Worm (Caenorhabditis elegans) whole organism, late embryonic: ENCODE data around the gene msp-3.
A peak's percentile ranks its signal among the peaks of the same experiment; 100 is the strongest.

Source experiments
- C08G9.2 ChIP-seq: sonication (generic microtip); optimal IDR thresholded peaks from 2 replicates; lab custom pipeline; 2016; ENCODE audit warnings: mild to moderate bottlenecking, missing genetic modification characterization, moderate library complexity, missing compliant biosample characterization
- F13H6.1 ChIP-seq: sonication (generic microtip); optimal IDR thresholded peaks from 2 replicates; lab custom pipeline; 2016; ENCODE audit warnings: missing genetic modification characterization, missing compliant biosample characterization
- K02D7.2 ChIP-seq: sonication (generic microtip); optimal IDR thresholded peaks from 2 replicates; lab custom pipeline; 2017; ENCODE audit warnings: mild to moderate bottlenecking, missing genetic modification characterization, missing compliant biosample characterization
- K09A11.1 ChIP-seq: sonication (generic microtip); optimal IDR thresholded peaks from 2 replicates; lab custom pipeline; 2017; ENCODE audit warnings: antibody characterized with exemption, mild to moderate bottlenecking, missing genetic modification characterization, missing compliant biosample characterization; ENCODE audit not compliant: insufficient read depth
- T23F11.4 ChIP-seq: fragments of 200-800 bp; sonication (Bioruptor generic); optimal IDR thresholded peaks from 2 replicates; lab custom pipeline; 2018; ENCODE audit warnings: mild to moderate bottlenecking, missing genetic modification characterization, missing compliant biosample characterization
- Y22D7AL.16 ChIP-seq: sonication (generic microtip); optimal IDR thresholded peaks from 2 replicates; lab custom pipeline; 2016; ENCODE audit warnings: missing genetic modification characterization, missing compliant biosample characterization
- ahr-1 ChIP-seq: sonication (generic microtip); optimal IDR thresholded peaks from 2 replicates; lab custom pipeline; 2016; ENCODE audit warnings: missing genetic modification characterization, missing compliant biosample characterization
- ama-1 ChIP-seq: fragments of 150-350 bp; optimal IDR thresholded peaks from 2 replicates; lab custom pipeline; 2014
- ceh-14 ChIP-seq: sonication (generic microtip); optimal IDR thresholded peaks from 2 replicates; lab custom pipeline; 2016; ENCODE audit warnings: missing genotype, missing genetic modification characterization, missing compliant biosample characterization
- ceh-18 ChIP-seq: sonication (generic microtip); optimal IDR thresholded peaks from 2 replicates; lab custom pipeline; 2016; ENCODE audit warnings: missing genetic modification characterization, missing compliant biosample characterization
- ceh-19 ChIP-seq: fragments of 200-800 bp; sonication (Bioruptor generic); optimal IDR thresholded peaks from 2 replicates; lab custom pipeline; 2018; ENCODE audit warnings: mild to moderate bottlenecking, missing genetic modification characterization, missing compliant biosample characterization
- ceh-2 ChIP-seq: sonication (generic microtip); optimal IDR thresholded peaks from 2 replicates; lab custom pipeline; 2016; ENCODE audit warnings: missing genotype, missing genetic modification characterization, missing compliant biosample characterization
- ceh-24 ChIP-seq: sonication (generic microtip); optimal IDR thresholded peaks from 2 replicates; lab custom pipeline; 2016; ENCODE audit warnings: mild to moderate bottlenecking, missing genetic modification characterization, missing compliant biosample characterization
- ceh-31 ChIP-seq: sonication (generic microtip); optimal IDR thresholded peaks from 2 replicates; lab custom pipeline; 2016; ENCODE audit warnings: missing genetic modification characterization, missing compliant biosample characterization
- ceh-34 ChIP-seq: sonication (generic microtip); optimal IDR thresholded peaks from 2 replicates; lab custom pipeline; 2016; ENCODE audit warnings: mild to moderate bottlenecking, missing genetic modification characterization, missing compliant biosample characterization
- ceh-45 ChIP-seq: fragments of 200-800 bp; sonication (Bioruptor generic); IDR thresholded peaks from 2 replicates; pipeline ENCODE4 v1.3.6; 2022; ENCODE audit warnings: missing genetic modification reagents, missing genetic modification characterization, missing compliant biosample characterization
- ceh-48 ChIP-seq: sonication (generic microtip); optimal IDR thresholded peaks from 2 replicates; lab custom pipeline; 2016; ENCODE audit warnings: missing genetic modification characterization, inconsistent platforms, missing compliant biosample characterization
- ceh-6 ChIP-seq: fragments of 200-800 bp; sonication (Bioruptor generic); optimal IDR thresholded peaks from 2 replicates; lab custom pipeline; 2018; ENCODE audit warnings: mild to moderate bottlenecking, missing genetic modification characterization, missing compliant biosample characterization
- ceh-9 ChIP-seq: sonication (generic microtip); optimal IDR thresholded peaks from 2 replicates; lab custom pipeline; 2016; ENCODE audit warnings: mild to moderate bottlenecking, missing genetic modification characterization, inconsistent platforms, missing compliant biosample characterization
- dmd-4 ChIP-seq: sonication (generic microtip); optimal IDR thresholded peaks from 2 replicates; lab custom pipeline; 2016; ENCODE audit warnings: borderline replicate concordance, missing genetic modification characterization, missing compliant biosample characterization
- dve-1 ChIP-seq: sonication (generic microtip); optimal IDR thresholded peaks from 2 replicates; lab custom pipeline; 2017; ENCODE audit warnings: antibody characterized with exemption, mild to moderate bottlenecking, missing genetic modification characterization, missing compliant biosample characterization
- elt-2 ChIP-seq: sonication (generic microtip); optimal IDR thresholded peaks from 2 replicates; lab custom pipeline; 2016; ENCODE audit warnings: missing genetic modification reagents, missing genetic modification characterization, missing compliant biosample characterization
- eyg-1 ChIP-seq: sonication (generic microtip); optimal IDR thresholded peaks from 2 replicates; lab custom pipeline; 2016; ENCODE audit warnings: missing genotype, missing genetic modification characterization, missing compliant biosample characterization
- fax-1 ChIP-seq: sonication (generic microtip); optimal IDR thresholded peaks from 2 replicates; lab custom pipeline; 2016; ENCODE audit warnings: missing genotype, missing genetic modification characterization, missing compliant biosample characterization
- fkh-10 ChIP-seq: fragments of 150-350 bp; optimal IDR thresholded peaks from 2 replicates; lab custom pipeline; 2014; ENCODE audit warnings: missing biosample characterization, missing genetic modification reagents, missing genetic modification characterization
- fkh-6 ChIP-seq: sonication (generic microtip); optimal IDR thresholded peaks from 2 replicates; lab custom pipeline; 2016; ENCODE audit warnings: missing genetic modification characterization, missing compliant biosample characterization
- gmeb-2 ChIP-seq: sonication (generic microtip); optimal IDR thresholded peaks from 2 replicates; lab custom pipeline; 2016; ENCODE audit warnings: missing genetic modification characterization, inconsistent platforms, missing compliant biosample characterization
- hlh-13 ChIP-seq: fragments of 200-800 bp; sonication (Bioruptor generic); optimal IDR thresholded peaks from 2 replicates; lab custom pipeline; 2018; ENCODE audit warnings: mild to moderate bottlenecking, missing genetic modification characterization, missing compliant biosample characterization
- hlh-15 ChIP-seq: sonication (generic microtip); optimal IDR thresholded peaks from 2 replicates; lab custom pipeline; 2016; ENCODE audit warnings: missing genetic modification characterization, missing compliant biosample characterization
- hlh-30 ChIP-seq: sonication (generic microtip); optimal IDR thresholded peaks from 2 replicates; lab custom pipeline; 2017; ENCODE audit warnings: antibody characterized with exemption, missing genetic modification characterization, missing compliant biosample characterization; ENCODE audit not compliant: insufficient read depth
- hlh-6 ChIP-seq: sonication (generic microtip); optimal IDR thresholded peaks from 2 replicates; lab custom pipeline; 2016; ENCODE audit warnings: missing genotype, missing genetic modification characterization, missing compliant biosample characterization
- hlh-8 ChIP-seq: sonication (generic microtip); optimal IDR thresholded peaks from 2 replicates; lab custom pipeline; 2016; ENCODE audit warnings: missing genotype, missing genetic modification characterization, missing compliant biosample characterization
- lim-6 ChIP-seq: sonication (generic microtip); optimal IDR thresholded peaks from 2 replicates; lab custom pipeline; 2016; ENCODE audit warnings: missing genetic modification characterization, missing compliant biosample characterization
- lin-11 ChIP-seq: fragments of 200-800 bp; sonication (Bioruptor generic); optimal IDR thresholded peaks from 2 replicates; lab custom pipeline; 2018; ENCODE audit warnings: mild to moderate bottlenecking, missing genetic modification characterization, missing compliant biosample characterization
- madf-2 ChIP-seq: sonication (generic microtip); optimal IDR thresholded peaks from 2 replicates; lab custom pipeline; 2017; ENCODE audit warnings: missing genetic modification characterization, missing compliant biosample characterization
- mec-3 ChIP-seq: sonication (generic microtip); optimal IDR thresholded peaks from 2 replicates; lab custom pipeline; 2016; ENCODE audit warnings: borderline replicate concordance, missing genetic modification characterization, missing compliant biosample characterization
- nfya-1 ChIP-seq: sonication (generic microtip); optimal IDR thresholded peaks from 2 replicates; lab custom pipeline; 2017; ENCODE audit warnings: missing genetic modification characterization, mild to moderate bottlenecking, missing compliant biosample characterization, antibody characterized with exemption, moderate library complexity
- nhr-11 ChIP-seq: fragments of 150-350 bp; optimal IDR thresholded peaks from 2 replicates; lab custom pipeline; 2014; ENCODE audit warnings: missing biosample characterization, missing genetic modification characterization
- pat-9 ChIP-seq: fragments of 200-800 bp; sonication (Bioruptor generic); optimal IDR thresholded peaks from 2 replicates; lab custom pipeline; 2018; ENCODE audit warnings: mild to moderate bottlenecking, missing genetic modification characterization, moderate library complexity, missing compliant biosample characterization
- pax-1 ChIP-seq: fragments of 150-350 bp; optimal IDR thresholded peaks from 2 replicates; lab custom pipeline; 2014; ENCODE audit warnings: missing biosample characterization, missing genetic modification characterization
- pqm-1 ChIP-seq: sonication (generic microtip); optimal IDR thresholded peaks from 2 replicates; lab custom pipeline; 2016; ENCODE audit warnings: missing genetic modification characterization, missing compliant biosample characterization
- ref-2 ChIP-seq: sonication (generic microtip); optimal IDR thresholded peaks from 2 replicates; lab custom pipeline; 2016; ENCODE audit warnings: missing genetic modification characterization, missing compliant biosample characterization
- rnt-1 ChIP-seq: sonication (generic microtip); optimal IDR thresholded peaks from 2 replicates; lab custom pipeline; 2016; ENCODE audit warnings: missing genetic modification characterization, missing compliant biosample characterization
- sdc-2 ChIP-seq: sonication (generic microtip); optimal IDR thresholded peaks from 2 replicates; lab custom pipeline; 2016; ENCODE audit warnings: missing genotype, missing genetic modification characterization, missing compliant biosample characterization
- sox-4 ChIP-seq: sonication (generic microtip); optimal IDR thresholded peaks from 2 replicates; lab custom pipeline; 2017; ENCODE audit warnings: mild to moderate bottlenecking, missing genetic modification characterization, inconsistent platforms, missing compliant biosample characterization
- tbx-7 ChIP-seq: sonication (generic microtip); optimal IDR thresholded peaks from 2 replicates; lab custom pipeline; 2016; ENCODE audit warnings: missing genotype, missing genetic modification characterization, missing compliant biosample characterization
- ttx-3 ChIP-seq: sonication (generic microtip); optimal IDR thresholded peaks from 2 replicates; lab custom pipeline; 2016; ENCODE audit warnings: missing genetic modification reagents, missing genetic modification characterization, missing compliant biosample characterization
- unc-3 ChIP-seq, 2 experiments: fragments of 200-800 bp in 1 of 2; sonication (Bioruptor generic) in 1 of 2; sonication (generic microtip) in 1 of 2; conservative IDR thresholded peaks in 1 of 2; optimal IDR thresholded peaks in 1 of 2; 2 replicates each; pipeline versions ENCODE4 v1.3.6 to Lab custom; 2016 to 2022; ENCODE audit warnings: missing compliant biosample characterization in 2 of 2, missing genetic modification characterization in 2 of 2, missing genetic modification reagents in 1 of 2
- unc-42 ChIP-seq: sonication (generic microtip); optimal IDR thresholded peaks from 2 replicates; lab custom pipeline; 2016; ENCODE audit warnings: missing genotype, missing genetic modification characterization, missing compliant biosample characterization
- unc-55 ChIP-seq: sonication (generic microtip); optimal IDR thresholded peaks from 2 replicates; lab custom pipeline; 2017; ENCODE audit warnings: missing biosample characterization, missing genetic modification reagents, missing genetic modification characterization
- unc-86 ChIP-seq: sonication (generic microtip); optimal IDR thresholded peaks from 2 replicates; lab custom pipeline; 2016; ENCODE audit warnings: missing genetic modification characterization, missing compliant biosample characterization
- zip-5 ChIP-seq: sonication (generic microtip); optimal IDR thresholded peaks from 2 replicates; lab custom pipeline; 2016; ENCODE audit warnings: missing genetic modification characterization, missing compliant biosample characterization
- ztf-16 ChIP-seq: sonication (generic microtip); optimal IDR thresholded peaks from 2 replicates; lab custom pipeline; 2017; ENCODE audit warnings: missing genetic modification characterization, missing compliant biosample characterization

Gene msp-3

DNA sequence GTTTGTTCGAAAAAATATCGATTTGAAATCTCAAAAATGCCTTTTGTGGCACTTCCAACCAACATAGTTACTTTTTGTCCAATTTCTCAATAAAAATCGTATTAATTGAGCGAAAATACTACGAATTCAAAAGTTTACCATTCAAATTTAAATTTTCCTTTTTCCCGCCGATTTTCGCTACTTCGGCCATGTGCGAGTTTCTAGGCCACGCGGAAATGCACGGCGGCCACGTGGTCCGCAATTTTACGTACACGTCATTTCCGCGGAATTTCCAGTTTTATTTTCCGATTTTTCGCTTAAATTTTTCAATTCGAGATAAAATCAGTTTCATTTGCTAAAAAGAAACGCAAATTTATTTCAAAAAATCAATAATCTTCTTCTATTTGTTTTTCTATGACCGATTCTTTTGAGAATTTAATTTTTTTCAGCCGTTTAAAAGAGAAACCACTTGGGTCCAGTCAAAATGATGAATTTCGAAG is 46.1 kb downstream of the msp-3 start, which contains the start of gene eas-1:
Gene eas-1, plus strand, starts transcription at position 429 of the 479 bp plus-strand sequence.
- peak; percentile 8 for TF ChIP-seq pax-1 (tag; lab: Kevin White, UChicago)
- TF ChIP-seq unc-86 (tag; lab: Kevin White, UChicago), result peak; percentile 5
- TF ChIP-seq hlh-30 (tag; lab: Kevin White, UChicago), result peak; percentile 83
- peak; percentile 92 for TF ChIP-seq elt-2 (tag; lab: Kevin White, UChicago)
- TF ChIP-seq K09A11.1, result no peak
- TF ChIP-seq ztf-16 (tag; lab: Kevin White, UChicago), result no peak
- peak; percentile 88 for TF ChIP-seq hlh-8
- no peak for TF ChIP-seq fax-1 (tag; lab: Kevin White, UChicago)
- no peak for TF ChIP-seq ahr-1
- peak; percentile 59 for TF ChIP-seq lim-6 (tag; lab: Kevin White, UChicago)
- TF ChIP-seq nfya-1 (tag; lab: Kevin White, UChicago), result peak; percentile 48
- TF ChIP-seq K02D7.2 (tag; lab: Kevin White, UChicago), result no peak
- no peak for TF ChIP-seq unc-3 (GFP tag; conservative IDR thresholded peaks at IDR 0.05; lab: Robert Waterston, UW)
- peak; percentile 21 for TF ChIP-seq unc-3 (tag; optimal IDR thresholded peaks at IDR 0.05; lab: Kevin White, UChicago)
- TF ChIP-seq C08G9.2 (tag; lab: Kevin White, UChicago), result peak; percentile 98
- peak; percentile 30 for TF ChIP-seq unc-55 (GFP tag; lab: Kevin White, UChicago)
- peak; percentile 86 for TF ChIP-seq ref-2
- no peak for TF ChIP-seq ceh-24 (tag; lab: Kevin White, UChicago)
- TF ChIP-seq ceh-6 (GFP tag; lab: Kevin White, UChicago), result peak; percentile 34
- TF ChIP-seq ceh-31 (tag; lab: Kevin White, UChicago), result peak; percentile 96
- TF ChIP-seq fkh-10, result no peak
- peak; percentile 19 for TF ChIP-seq madf-2 (tag; lab: Kevin White, UChicago)
- peak; percentile 65 for TF ChIP-seq ceh-14 (tag; lab: Kevin White, UChicago)
- TF ChIP-seq hlh-15, result peak; percentile 13
- TF ChIP-seq pat-9 (tag; lab: Kevin White, UChicago), result no peak
- no peak for TF ChIP-seq hlh-13 (GFP tag; lab: Kevin White, UChicago)
- no peak for TF ChIP-seq ceh-45 (GFP tag; lab: Robert Waterston, UW)
- TF ChIP-seq nhr-11 (tag; lab: Kevin White, UChicago), result no peak
- TF ChIP-seq zip-5 (tag; lab: Kevin White, UChicago), result peak; percentile 74
- peak; percentile 64 for TF ChIP-seq eyg-1 (tag; lab: Kevin White, UChicago)
- peak; percentile 93 for TF ChIP-seq tbx-7
- TF ChIP-seq dve-1, result no peak
- TF ChIP-seq T23F11.4 (GFP tag; lab: Kevin White, UChicago), result no peak
- no peak for TF ChIP-seq ceh-19 (GFP tag; lab: Kevin White, UChicago)
- peak; percentile 1 for TF ChIP-seq sdc-2
- TF ChIP-seq ceh-2, result peak; percentile 89
- TF ChIP-seq ceh-18, result peak; percentile 17
- TF ChIP-seq ceh-48 (tag; lab: Kevin White, UChicago), result no peak
- peak; percentile 9 for TF ChIP-seq ttx-3 (tag; lab: Kevin White, UChicago)
- TF ChIP-seq Y22D7AL.16 (tag; lab: Kevin White, UChicago), result no peak
- TF ChIP-seq gmeb-2, result no peak
- TF ChIP-seq rnt-1 (tag; lab: Kevin White, UChicago), result peak; percentile 91
- TF ChIP-seq unc-42, result peak; percentile 50
- no peak for TF ChIP-seq ama-1 (lab: Kevin White, UChicago)
- no peak for TF ChIP-seq hlh-6 (tag; lab: Kevin White, UChicago)
- peak; percentile 77 for TF ChIP-seq mec-3 (tag; lab: Kevin White, UChicago)
- peak; percentile 54 for TF ChIP-seq F13H6.1 (tag; lab: Kevin White, UChicago)
- TF ChIP-seq pqm-1 (tag; lab: Kevin White, UChicago), result peak; percentile 46
- no peak for TF ChIP-seq ceh-9 (tag; lab: Kevin White, UChicago)
- TF ChIP-seq ceh-34 (tag; lab: Kevin White, UChicago), result peak; percentile 24
- peak; percentile 34 for TF ChIP-seq fkh-6
- TF ChIP-seq sox-4, result no peak
- TF ChIP-seq dmd-4 (tag; lab: Kevin White, UChicago), result no peak
- TF ChIP-seq lin-11 (tag; lab: Kevin White, UChicago), result no peak
